Fruit fly (Drosophila melanogaster): ENCODE data around the gene HDAC11.

The HDAC11 gene

DNA sequence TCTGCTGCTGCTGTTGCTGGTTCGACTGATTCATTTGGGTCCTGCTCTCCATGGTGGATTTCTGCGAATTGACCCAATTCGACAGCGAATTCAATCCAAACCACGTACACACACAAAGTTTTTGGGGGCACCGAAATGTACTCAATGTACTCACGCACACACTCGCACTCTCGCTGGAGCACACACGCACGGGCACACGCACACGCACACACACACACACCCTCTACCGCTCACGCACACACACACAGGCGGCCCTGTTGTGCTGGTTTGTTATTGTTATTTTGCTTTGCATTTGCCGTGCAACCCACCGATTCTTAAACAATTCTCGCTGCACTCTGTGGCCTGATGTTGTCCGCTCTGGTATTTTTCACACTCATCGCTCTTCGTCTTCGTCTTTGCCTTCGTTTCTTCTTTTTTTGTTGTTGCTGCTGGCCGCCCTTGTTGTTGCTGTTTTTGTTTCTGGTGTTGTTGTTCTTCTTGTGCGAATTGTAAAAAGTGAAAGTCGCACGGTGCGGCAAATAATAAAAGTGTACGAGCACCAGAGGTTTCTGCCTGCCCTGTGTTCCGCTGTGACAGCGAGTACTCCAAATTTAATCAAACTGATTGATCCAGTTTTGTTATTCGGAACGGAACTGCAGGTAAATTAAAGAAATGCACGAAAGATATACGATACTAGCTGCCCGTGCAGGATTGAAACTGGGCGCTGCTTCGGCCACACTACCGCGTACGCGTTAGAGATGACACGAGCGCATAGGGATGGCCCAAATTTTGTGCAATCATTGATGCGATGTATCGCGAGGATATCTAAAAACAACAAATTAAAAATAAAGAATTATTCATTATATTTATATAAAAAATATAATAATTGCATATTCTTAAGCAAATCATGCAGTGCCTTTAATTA, 20.1 kb upstream of the HDAC11 start, which contains the start of gene CG3744 (continued):
- TF ChIP-seq CG10366 (GFP tag; IDR thresholded peaks at IDR 0.05) (peak; percentile 95), CG6813 (GFP tag; optimal IDR thresholded peaks at IDR 0.05) (peak; percentile 79), Gug (GFP tag; IDR thresholded peaks at IDR 0.05) (peak; percentile 98), ken (GFP tag; IDR thresholded peaks at IDR 0.05) (peak; percentile 97), chm (GFP tag; IDR thresholded peaks at IDR 0.05) (peak; percentile 93), CG12391 (tag; optimal IDR thresholded peaks at IDR 0.05) (peak; percentile 96), CG11456 (GFP tag; IDR thresholded peaks at IDR 0.05) (peak; percentile 98), CG12071 (GFP tag; optimal IDR thresholded peaks at IDR 0.05) (peak; percentile 69), CG1529 (GFP tag; optimal IDR thresholded peaks at IDR 0.05) (peak; percentile 66), CG34422 (GFP tag; IDR thresholded peaks at IDR 0.05) (peak; percentile 94), Camta (GFP tag; optimal IDR thresholded peaks at IDR 0.05) (peak; percentile 46), Asciz (GFP tag; optimal IDR thresholded peaks at IDR 0.05) (no peak), CG30020 (tag; optimal IDR thresholded peaks at IDR 0.05) (peak; percentile 72), CG5180 (GFP tag; optimal IDR thresholded peaks at IDR 0.05) (no peak), Drgx (GFP tag; IDR thresholded peaks at IDR 0.05) (peak; percentile 89), HLH3B (GFP tag; IDR thresholded peaks at IDR 0.05) (peak; percentile 92), B-H2 (GFP tag; optimal IDR thresholded peaks at IDR 0.05) (peak; percentile 95), Chrac-16 (GFP tag; optimal IDR thresholded peaks at IDR 0.05) (peak; percentile 86), CG16815 (GFP tag; optimal IDR thresholded peaks at IDR 0.05) (peak; percentile 86), CG7271 (tag; optimal IDR thresholded peaks at IDR 0.05) (peak; percentile 40), Ets65A (GFP tag) (peak; percentile 99), CG1792 (GFP tag; optimal IDR thresholded peaks at IDR 0.05) (peak; percentile 42), CG8924 (tag; optimal IDR thresholded peaks at IDR 0.05) (peak; percentile 90), PHDP (tag; optimal IDR thresholded peaks at IDR 0.05) (peak; percentile 92), CG5953 (GFP tag; IDR thresholded peaks at IDR 0.05) (peak; percentile 88), CG4328 (GFP tag; optimal IDR thresholded peaks at IDR 0.05) (peak; percentile 85), E2f1 (GFP tag; IDR thresholded peaks at IDR 0.05) (peak; percentile 88), Hr3 (GFP tag; optimal IDR thresholded peaks at IDR 0.05) (peak; percentile 92), jigr1 (GFP tag; IDR thresholded peaks at IDR 0.05) (peak; percentile 81; the same call in 2 of the 3 replicates), Dip2 (GFP tag; IDR thresholded peaks at IDR 0.05) (0 out of 2 replicates have a peak, but pooled peaks have one; percentile 9), Sry-β (GFP tag; optimal IDR thresholded peaks at IDR 0.05) (peak; percentile 56), CG17829 (tag; optimal IDR thresholded peaks at IDR 0.05) (peak; percentile 91), CG18619 (GFP tag; optimal IDR thresholded peaks at IDR 0.05) (peak; percentile 90), Vsx1 (GFP tag; optimal IDR thresholded peaks at IDR 0.05) (no peak), CG17612 (GFP tag; IDR thresholded peaks at IDR 0.05) (peak; percentile 87), chinmo (GFP tag; IDR thresholded peaks at IDR 0.05; ENCODE audit: partially characterized antibody) (peak; percentile 94), slbo (GFP tag; IDR thresholded peaks at IDR 0.05) (peak; percentile 99), en (GFP tag; optimal IDR thresholded peaks at IDR 0.05) (no peak), gsb-n (tag; optimal IDR thresholded peaks at IDR 0.05) (peak; percentile 78), Dip3 (GFP tag; optimal IDR thresholded peaks at IDR 0.05) (peak; percentile 72), onecut (GFP tag; IDR thresholded peaks at IDR 0.05) (peak; percentile 88), CG6683 (GFP tag; optimal IDR thresholded peaks at IDR 0.05) (peak; percentile 76), CG1603 (tag; optimal IDR thresholded peaks at IDR 0.05) (peak; percentile 66), Dbx (GFP tag; IDR thresholded peaks at IDR 0.05) (peak; percentile 98), sob (GFP tag; IDR thresholded peaks at IDR 0.05) (peak; percentile 96), Mes4 (GFP tag; optimal IDR thresholded peaks at IDR 0.05) (no peak), ash1 (GFP tag; optimal IDR thresholded peaks at IDR 0.05) (peak; percentile 70), ERR (GFP tag; optimal IDR thresholded peaks at IDR 0.05) (peak; percentile 61), CG12942 (GFP tag; optimal IDR thresholded peaks at IDR 0.05) (peak; percentile 87)
